Worm (Caenorhabditis elegans) whole organism, early embryonic: Measurements from ENCODE around the gene srlf-11.

Source experiments
- B0310.2 ChIP-seq: sonication (generic microtip); optimal IDR thresholded peaks from 2 replicates; lab custom pipeline; 2016; ENCODE audit warnings: mild to moderate bottlenecking, missing genetic modification characterization, missing compliant biosample characterization
- F13C5.2 ChIP-seq: sonication (generic microtip); optimal IDR thresholded peaks from 2 replicates; lab custom pipeline; 2017; ENCODE audit warnings: mild to moderate bottlenecking, missing genetic modification characterization, inconsistent platforms, missing compliant biosample characterization
- aly-1 ChIP-seq: sonication (generic microtip); optimal IDR thresholded peaks from 2 replicates; lab custom pipeline; 2016; ENCODE audit warnings: missing genetic modification characterization, missing compliant biosample characterization
- ama-1 ChIP-seq: fragments of 150-350 bp; optimal IDR thresholded peaks from 2 replicates; lab custom pipeline; 2014
- ceh-13 ChIP-seq: fragments of 200-800 bp; sonication (Bioruptor generic); optimal IDR thresholded peaks from 2 replicates; lab custom pipeline; 2018; ENCODE audit warnings: mild to moderate bottlenecking, missing genetic modification characterization, missing compliant biosample characterization
- ceh-36 ChIP-seq: sonication (generic microtip); optimal IDR thresholded peaks from 2 replicates; lab custom pipeline; 2016; ENCODE audit warnings: missing genetic modification characterization, inconsistent platforms, missing compliant biosample characterization
- ets-7 ChIP-seq: sonication (generic microtip); optimal IDR thresholded peaks from 2 replicates; lab custom pipeline; 2016; ENCODE audit warnings: missing genotype, missing genetic modification characterization, missing compliant biosample characterization
- flt-1 ChIP-seq: fragments of 200-800 bp; sonication (Bioruptor generic); IDR thresholded peaks from 2 replicates; pipeline ENCODE4 v1.3.6; 2022; ENCODE audit warnings: missing genetic modification characterization, missing compliant biosample characterization
- hmbx-1 ChIP-seq: sonication (generic microtip); optimal IDR thresholded peaks from 2 replicates; lab custom pipeline; 2016; ENCODE audit warnings: mild to moderate bottlenecking, missing genetic modification characterization, missing compliant biosample characterization
- hmg-4 ChIP-seq: fragments of 200-800 bp; sonication (Bioruptor generic); optimal IDR thresholded peaks from 2 replicates; lab custom pipeline; 2018; ENCODE audit warnings: mild to moderate bottlenecking, missing genetic modification characterization, missing compliant biosample characterization
- hnd-1 ChIP-seq: sonication (generic microtip); optimal IDR thresholded peaks from 2 replicates; lab custom pipeline; 2016; ENCODE audit warnings: missing genetic modification characterization, missing compliant biosample characterization
- pes-1 ChIP-seq: fragments of 200-800 bp; sonication (Bioruptor generic); IDR thresholded peaks from 2 replicates; pipeline ENCODE4 v1.3.6; 2022; ENCODE audit warnings: missing genetic modification reagents, missing genetic modification characterization, missing compliant biosample characterization
- scrt-1 ChIP-seq: fragments of 200-800 bp; sonication (Bioruptor generic); IDR thresholded peaks from 2 replicates; pipeline ENCODE4 v1.3.6; 2022; ENCODE audit warnings: missing genetic modification characterization, missing compliant biosample characterization
- sea-1 ChIP-seq: fragments of 200-800 bp; sonication (Bioruptor generic); conservative IDR thresholded peaks from 2 replicates; pipeline ENCODE4 v1.3.6; 2022; ENCODE audit warnings: missing genetic modification characterization, missing compliant biosample characterization
- tbx-11 ChIP-seq: fragments of 200-800 bp; sonication (Bioruptor generic); IDR thresholded peaks from 2 replicates; pipeline ENCODE4 v1.3.6; 2022; ENCODE audit warnings: missing genetic modification characterization, missing compliant biosample characterization
- tbx-37 ChIP-seq: fragments of 200-800 bp; sonication (Bioruptor generic); conservative IDR thresholded peaks from 2 replicates; pipeline ENCODE4 v1.3.6; 2022; ENCODE audit warnings: missing genetic modification reagents, missing genetic modification characterization, missing compliant biosample characterization
- tra-4 ChIP-seq: sonication (generic microtip); optimal IDR thresholded peaks from 2 replicates; lab custom pipeline; 2017; ENCODE audit warnings: missing genetic modification characterization, missing compliant biosample characterization

srlf-11 gene

ce11 chrIV:10899091-10899490 lies 13.3 kb upstream of the srlf-11 start, which contains the start of the genes F13E9.9 and F13E9.19:
Gene F13E9.9, minus strand, starts transcription at chrIV:10899191.
Gene F13E9.19, plus strand, starts transcription at chrIV:10899406.
- TF ChIP-seq tbx-37 (GFP tag; lab: Robert Waterston, UW) (no peak), tra-4 (tag; lab: Kevin White, UChicago) (no peak), flt-1 (GFP tag; lab: Robert Waterston, UW) (no peak), aly-1 (tag; lab: Kevin White, UChicago) (no peak), hnd-1 (tag; lab: Kevin White, UChicago) (no peak), F13C5.2 (tag; lab: Kevin White, UChicago) (no peak), ama-1 (lab: Kevin White, UChicago) (no peak), tbx-11 (no peak), ceh-13 (GFP tag; lab: Kevin White, UChicago) (no peak), pes-1 (no peak), ceh-36 (tag; lab: Kevin White, UChicago) (no peak), sea-1 (no peak), scrt-1 (GFP tag; lab: Robert Waterston, UW) (no peak)

ce11 chrIV:10898160-10898559 lies 12.3 kb upstream of the srlf-11 start:
- no peak for TF ChIP-seq scrt-1 (GFP tag; lab: Robert Waterston, UW)
- no peak for TF ChIP-seq ceh-36 (tag; lab: Kevin White, UChicago)
- TF ChIP-seq aly-1 (tag; lab: Kevin White, UChicago): no peak
- no peak for TF ChIP-seq pes-1
- no peak for TF ChIP-seq hmbx-1 (tag; lab: Kevin White, UChicago)
- TF ChIP-seq B0310.2 (tag; lab: Kevin White, UChicago): no peak
- TF ChIP-seq hnd-1 (tag; lab: Kevin White, UChicago): no peak
- TF ChIP-seq tbx-37 (GFP tag; lab: Robert Waterston, UW): no peak
- TF ChIP-seq sea-1: no peak
- no peak for TF ChIP-seq ceh-13 (GFP tag; lab: Kevin White, UChicago)
- no peak for TF ChIP-seq ama-1 (lab: Kevin White, UChicago)
- TF ChIP-seq ets-7: no peak
- no peak for TF ChIP-seq tbx-11

DNA sequence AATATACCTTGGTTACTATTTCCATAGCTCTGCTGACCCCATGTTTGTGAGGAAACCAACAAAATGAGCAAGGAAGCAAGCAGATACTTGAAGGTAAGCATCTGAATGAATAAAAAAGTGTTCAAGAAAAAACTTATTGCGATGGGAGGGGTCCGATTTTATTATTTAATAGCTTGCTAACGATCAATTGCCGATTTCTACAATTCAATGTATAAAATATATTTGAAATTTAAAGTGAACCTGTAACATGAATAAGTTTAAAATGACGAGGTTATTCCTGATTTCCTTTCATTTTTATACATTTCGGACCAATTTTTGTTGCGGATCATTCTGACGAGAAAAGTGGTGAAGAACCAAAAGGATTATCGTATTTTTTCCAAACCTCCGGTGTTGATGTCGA lies 10.7 kb upstream of the srlf-11 start, which contains the start of gene srlf-13:
Gene srlf-13 (minus strand): TSS at position 101 of the 400 bp plus-strand sequence.
- TF ChIP-seq aly-1 (tag; lab: Kevin White, UChicago) (no peak), B0310.2 (tag; lab: Kevin White, UChicago) (no peak), tbx-11 (no peak)

DNA sequence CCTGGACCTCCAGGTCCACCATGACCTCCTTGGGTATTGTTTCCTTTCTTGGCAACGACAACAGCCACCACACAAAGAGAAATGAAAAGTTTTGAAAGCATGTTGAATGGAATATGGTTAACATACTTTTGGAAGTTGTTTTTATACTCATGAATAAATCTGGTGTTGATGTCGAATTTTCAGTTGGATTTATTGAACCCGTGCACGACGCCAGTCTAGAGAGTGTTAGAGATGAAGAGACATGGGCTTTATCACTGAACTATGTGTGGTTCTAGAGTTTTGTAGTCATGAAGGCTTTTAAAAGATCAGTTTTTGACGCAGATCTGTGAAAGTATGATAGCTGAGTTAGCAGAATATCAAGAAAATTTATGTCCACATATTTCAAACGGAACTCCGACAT lies 8.4 kb upstream of the srlf-11 start, which contains the start of gene srlf-14:
Gene srlf-14 (minus strand): TSS at position 101 of the 400 bp plus-strand sequence.
- TF ChIP-seq pes-1 (no peak), sea-1 (no peak), aly-1 (tag; lab: Kevin White, UChicago) (no peak), ceh-36 (tag; lab: Kevin White, UChicago) (no peak), tbx-11 (no peak), tbx-37 (GFP tag; lab: Robert Waterston, UW) (no peak), flt-1 (GFP tag; lab: Robert Waterston, UW) (no peak), hnd-1 (tag; lab: Kevin White, UChicago) (no peak), scrt-1 (GFP tag; lab: Robert Waterston, UW) (no peak), ets-7 (no peak), ama-1 (lab: Kevin White, UChicago) (no peak), tra-4 (tag; lab: Kevin White, UChicago) (no peak), B0310.2 (tag; lab: Kevin White, UChicago) (no peak), hmg-4 (GFP tag; lab: Kevin White, UChicago) (no peak), ceh-13 (GFP tag; lab: Kevin White, UChicago) (no peak), hmbx-1 (tag; lab: Kevin White, UChicago) (no peak), F13C5.2 (tag; lab: Kevin White, UChicago) (no peak)

DNA sequence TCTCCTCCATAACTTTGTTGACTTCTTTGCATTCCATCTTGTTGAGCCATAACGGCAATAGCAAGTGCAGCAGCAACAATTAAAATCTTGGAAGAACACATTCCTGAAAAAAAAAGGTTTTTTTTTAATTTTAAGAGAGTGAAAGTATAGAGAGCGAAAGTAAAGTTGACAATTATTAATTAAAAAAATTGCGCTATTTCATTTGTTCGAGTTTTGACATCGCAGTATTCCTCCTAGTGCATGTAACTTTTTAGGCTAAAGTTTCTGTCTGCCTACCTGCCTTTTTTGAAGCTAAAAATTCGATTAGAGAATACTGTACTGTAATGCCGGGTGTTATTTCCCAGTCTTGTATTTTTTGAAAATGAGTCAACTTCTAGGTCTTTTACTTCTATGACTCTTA lies 6.2 kb upstream of the srlf-11 start, which contains the start of gene srlf-12:
Gene srlf-12 (minus strand): TSS at position 101 of the 400 bp plus-strand sequence.
- TF ChIP-seq ceh-13 (GFP tag; lab: Kevin White, UChicago): no peak
- TF ChIP-seq ceh-36 (tag; lab: Kevin White, UChicago): no peak
- no peak for TF ChIP-seq ets-7
- no peak for TF ChIP-seq ama-1 (lab: Kevin White, UChicago)
- no peak for TF ChIP-seq hmg-4 (GFP tag; lab: Kevin White, UChicago)
- TF ChIP-seq hnd-1 (tag; lab: Kevin White, UChicago): no peak
- TF ChIP-seq pes-1: no peak
- TF ChIP-seq flt-1 (GFP tag; lab: Robert Waterston, UW): no peak
- TF ChIP-seq aly-1 (tag; lab: Kevin White, UChicago): no peak
- no peak for TF ChIP-seq tra-4 (tag; lab: Kevin White, UChicago)
- TF ChIP-seq tbx-11: no peak
- no peak for TF ChIP-seq scrt-1 (GFP tag; lab: Robert Waterston, UW)
- no peak for TF ChIP-seq F13C5.2 (tag; lab: Kevin White, UChicago)
- no peak for TF ChIP-seq tbx-37 (GFP tag; lab: Robert Waterston, UW)
- TF ChIP-seq B0310.2 (tag; lab: Kevin White, UChicago): no peak
- TF ChIP-seq hmbx-1 (tag; lab: Kevin White, UChicago): no peak
- no peak for TF ChIP-seq sea-1

ce11 chrIV:10889820-10890462 lies 4.1 kb upstream of the srlf-11 start, which contains the start of gene F13E9.15:
Gene F13E9.15, minus strand, starts transcription at chrIV:10889870.
- TF ChIP-seq aly-1 (tag; lab: Kevin White, UChicago) (no peak), tbx-37 (GFP tag; lab: Robert Waterston, UW) (no peak), hmbx-1 (tag; lab: Kevin White, UChicago) (no peak), hmg-4 (GFP tag; lab: Kevin White, UChicago) (no peak), sea-1 (no peak), flt-1 (GFP tag; lab: Robert Waterston, UW) (no peak), ceh-36 (tag; lab: Kevin White, UChicago) (no peak), tra-4 (tag; lab: Kevin White, UChicago) (no peak), ets-7 (no peak), tbx-11 (no peak), ama-1 (lab: Kevin White, UChicago) (no peak), scrt-1 (GFP tag; lab: Robert Waterston, UW) (no peak), ceh-13 (GFP tag; lab: Kevin White, UChicago) (no peak), B0310.2 (tag; lab: Kevin White, UChicago) (no peak), hnd-1 (tag; lab: Kevin White, UChicago) (no peak), pes-1 (no peak), F13C5.2 (tag; lab: Kevin White, UChicago) (no peak)
